Fruit fly (Drosophila melanogaster) whole organism, prepupa: ENCODE measurements around the gene CG31710.

Source experiments
- CG10669 ChIP-seq: fragments of 200-800 bp; sonication (Bioruptor generic); optimal IDR thresholded peaks from 3 replicates; lab custom pipeline; 2018; ENCODE audit warnings: missing biosample characterization, mild to moderate bottlenecking, missing genetic modification characterization, moderate library complexity
- CG11294 ChIP-seq: fragments of 200-800 bp; sonication (Bioruptor generic); IDR thresholded peaks from 2 replicates; pipeline ENCODE4 v1.3.6; 2022; ENCODE audit warnings: missing biosample characterization, missing genetic modification characterization
- CG11762 ChIP-seq: fragments of 200-800 bp; sonication (Bioruptor generic); optimal IDR thresholded peaks from 3 replicates; lab custom pipeline; 2016; ENCODE audit warnings: missing biosample characterization, missing genetic modification characterization; ENCODE audit not compliant: insufficient read depth
- CG15336 ChIP-seq: fragments of 200-800 bp; sonication (Bioruptor generic); IDR thresholded peaks from 2 replicates; pipeline ENCODE4 v1.3.6; 2022; ENCODE audit warnings: missing biosample characterization, missing genetic modification characterization
- CG16779 ChIP-seq: fragments of 200-800 bp; sonication (Bioruptor generic); optimal IDR thresholded peaks from 3 replicates; lab custom pipeline; 2017; ENCODE audit warnings: missing biosample characterization, mild to moderate bottlenecking, missing genetic modification characterization
- CG31627 ChIP-seq: fragments of 200-800 bp; sonication (Bioruptor generic); optimal IDR thresholded peaks from 3 replicates; lab custom pipeline; 2016; ENCODE audit warnings: missing biosample characterization, missing genetic modification characterization
- CG34406 ChIP-seq: fragments of 200-800 bp; sonication (Bioruptor generic); optimal IDR thresholded peaks from 3 replicates; lab custom pipeline; 2016; ENCODE audit warnings: missing biosample characterization, missing genetic modification characterization
- CG3919 ChIP-seq: fragments of 200-800 bp; sonication (Bioruptor generic); optimal IDR thresholded peaks from 3 replicates; lab custom pipeline; 2016; ENCODE audit warnings: missing biosample characterization, missing genetic modification characterization
- CG4318 ChIP-seq: fragments of 200-800 bp; sonication (Bioruptor generic); optimal IDR thresholded peaks from 3 replicates; lab custom pipeline; 2017; ENCODE audit warnings: missing biosample characterization, mild to moderate bottlenecking, missing genetic modification characterization
- CG6276 ChIP-seq: fragments of 200-800 bp; sonication (Bioruptor generic); optimal IDR thresholded peaks from 2 replicates; lab custom pipeline; 2017; ENCODE audit warnings: missing biosample characterization, mild to moderate bottlenecking, missing genetic modification characterization
- CG6792 ChIP-seq: fragments of 200-800 bp; sonication (Bioruptor generic); optimal IDR thresholded peaks from 3 replicates; lab custom pipeline; 2016; ENCODE audit warnings: missing biosample characterization, missing genetic modification characterization
- CG6808 ChIP-seq: fragments of 200-800 bp; sonication (Bioruptor generic); optimal IDR thresholded peaks from 3 replicates; lab custom pipeline; 2017; ENCODE audit warnings: missing biosample characterization, missing genetic modification characterization, mild to moderate bottlenecking, moderate library complexity, missing genetic modification reagents
- CG6854 ChIP-seq: fragments of 200-800 bp; sonication (Bioruptor generic); optimal IDR thresholded peaks from 2 replicates; lab custom pipeline; 2017; ENCODE audit warnings: missing biosample characterization, mild to moderate bottlenecking, missing genetic modification characterization
- CG7368 ChIP-seq: fragments of 200-800 bp; sonication (Bioruptor generic); optimal IDR thresholded peaks from 3 replicates; lab custom pipeline; 2016; ENCODE audit warnings: missing biosample characterization, missing genetic modification characterization
- CG8119 ChIP-seq: fragments of 200-800 bp; sonication (Bioruptor generic); IDR thresholded peaks from 3 replicates; pipeline ENCODE4 v1.3.6; 2022; ENCODE audit warnings: missing biosample characterization, missing genetic modification characterization
- CG8632 ChIP-seq: fragments of 200-800 bp; sonication (Bioruptor generic); optimal IDR thresholded peaks from 3 replicates; lab custom pipeline; 2016; ENCODE audit warnings: missing biosample characterization, missing genetic modification characterization
- CG9139 ChIP-seq: fragments of 200-800 bp; sonication (Bioruptor generic); optimal IDR thresholded peaks from 3 replicates; lab custom pipeline; 2017; ENCODE audit warnings: missing biosample characterization, mild to moderate bottlenecking, missing genetic modification characterization
- Eip75B ChIP-seq: fragments of 200-800 bp; sonication (Bioruptor generic); optimal IDR thresholded peaks from 3 replicates; lab custom pipeline; 2016; ENCODE audit warnings: missing biosample characterization, missing genetic modification characterization
- Eip78C ChIP-seq: fragments of 200-800 bp; sonication (Bioruptor generic); peaks from one replicate; lab custom pipeline; 2016; ENCODE audit warnings: missing biosample characterization, missing genetic modification characterization
- Eip93F ChIP-seq: fragments of 200-800 bp; sonication (Bioruptor generic); optimal IDR thresholded peaks from 2 replicates; lab custom pipeline; 2016; ENCODE audit warnings: missing biosample characterization, mild to moderate bottlenecking, missing genetic modification characterization
- Ets21C ChIP-seq: fragments of 200-800 bp; sonication (Bioruptor generic); optimal IDR thresholded peaks from 3 replicates; lab custom pipeline; 2016; ENCODE audit warnings: missing biosample characterization, missing genetic modification characterization
- Ets96B ChIP-seq: fragments of 200-800 bp; optimal IDR thresholded peaks from 2 replicates; lab custom pipeline; 2019; ENCODE audit warnings: missing biosample characterization, mild to moderate bottlenecking, missing genetic modification characterization, moderate library complexity
- Gug ChIP-seq: fragments of 200-800 bp; sonication (Bioruptor generic); IDR thresholded peaks from 2 replicates; pipeline ENCODE4 v1.3.6; 2022; ENCODE audit warnings: missing biosample characterization, missing genetic modification characterization
- Hr38 ChIP-seq: sonication (Bioruptor generic); optimal IDR thresholded peaks from 2 replicates; lab custom pipeline; 2016; ENCODE audit warnings: missing biosample characterization, missing genetic modification characterization
- Hr4 ChIP-seq: fragments of 200-800 bp; sonication (Bioruptor generic); optimal IDR thresholded peaks from 3 replicates; lab custom pipeline; 2016; ENCODE audit warnings: missing biosample characterization, missing genetic modification characterization
- Lpt ChIP-seq: fragments of 200-800 bp; sonication (Bioruptor generic); optimal IDR thresholded peaks from 3 replicates; lab custom pipeline; 2016; ENCODE audit warnings: missing biosample characterization, missing genetic modification characterization
- Met ChIP-seq: fragments of 200-800 bp; sonication (Bioruptor generic); optimal IDR thresholded peaks from 3 replicates; lab custom pipeline; 2016; ENCODE audit warnings: missing biosample characterization, missing genetic modification characterization
- OdsH ChIP-seq: fragments of 200-800 bp; sonication (Bioruptor generic); optimal IDR thresholded peaks from 3 replicates; lab custom pipeline; 2016; ENCODE audit warnings: missing biosample characterization, missing genetic modification characterization
- Sox102F ChIP-seq: fragments of 200-800 bp; sonication (Bioruptor generic); optimal IDR thresholded peaks from 2 replicates; lab custom pipeline; 2016; ENCODE audit warnings: missing biosample characterization, mild to moderate bottlenecking, missing genetic modification characterization
- Sox14 ChIP-seq: fragments of 200-800 bp; sonication (Bioruptor generic); optimal IDR thresholded peaks from 3 replicates; lab custom pipeline; 2016; ENCODE audit warnings: missing biosample characterization, missing genetic modification characterization
- achi ChIP-seq: fragments of 200-800 bp; sonication (Bioruptor generic); optimal IDR thresholded peaks from 3 replicates; lab custom pipeline; 2016; ENCODE audit warnings: missing biosample characterization, missing genetic modification characterization
- acj6 ChIP-seq: fragments of 200-800 bp; sonication (Bioruptor generic); optimal IDR thresholded peaks from 3 replicates; lab custom pipeline; 2016; ENCODE audit warnings: missing biosample characterization, missing genetic modification characterization
- cyc ChIP-seq: fragments of 200-800 bp; sonication (Bioruptor generic); optimal IDR thresholded peaks from 3 replicates; lab custom pipeline; 2016; ENCODE audit warnings: missing biosample characterization, missing genetic modification characterization
- dsx ChIP-seq: fragments of 200-800 bp; optimal IDR thresholded peaks from 3 replicates; lab custom pipeline; 2019; ENCODE audit warnings: missing biosample characterization, mild to moderate bottlenecking, missing genetic modification characterization, moderate library complexity; ENCODE audit not compliant: poor library complexity, severe bottlenecking
- eg ChIP-seq: fragments of 200-800 bp; sonication (Bioruptor generic); IDR thresholded peaks from 3 replicates; pipeline ENCODE4 v1.3.6; 2022; ENCODE audit warnings: missing biosample characterization, missing genetic modification characterization
- esn ChIP-seq: fragments of 200-800 bp; sonication (Bioruptor generic); optimal IDR thresholded peaks from 2 replicates; lab custom pipeline; 2016; ENCODE audit warnings: missing biosample characterization, mild to moderate bottlenecking, missing genetic modification characterization, moderate library complexity
- fd85E ChIP-seq: fragments of 200-800 bp; sonication (Bioruptor generic); optimal IDR thresholded peaks from 3 replicates; lab custom pipeline; 2016; ENCODE audit warnings: missing biosample characterization, missing genetic modification characterization
- net ChIP-seq: fragments of 200-800 bp; sonication (Bioruptor generic); optimal IDR thresholded peaks from 3 replicates; lab custom pipeline; 2016; ENCODE audit warnings: missing biosample characterization, missing genetic modification characterization
- pdm3 ChIP-seq: fragments of 200-800 bp; sonication (Bioruptor generic); optimal IDR thresholded peaks from 3 replicates; lab custom pipeline; 2016; ENCODE audit warnings: missing biosample characterization, missing genetic modification characterization
- salr ChIP-seq, 2 experiments: fragments of 200-800 bp; sonication (Bioruptor generic); optimal IDR thresholded peaks; 3 replicates each; lab custom pipeline; 2016 to 2018; ENCODE audit warnings: missing biosample characterization in 2 of 2, missing genetic modification characterization in 2 of 2, mild to moderate bottlenecking in 1 of 2
- spab ChIP-seq: fragments of 200-800 bp; sonication (Bioruptor generic); optimal IDR thresholded peaks from 2 replicates; lab custom pipeline; 2017; ENCODE audit warnings: missing biosample characterization, mild to moderate bottlenecking, missing genetic modification characterization, missing genetic modification reagents
- ss ChIP-seq, 2 experiments: fragments of 200-800 bp; sonication (Bioruptor generic); optimal IDR thresholded peaks; 2 replicates in 1 of 2; 3 replicates in 1 of 2; lab custom pipeline; 2017 to 2018; ENCODE audit warnings: mild to moderate bottlenecking in 2 of 2, missing biosample characterization in 2 of 2, missing genetic modification characterization in 2 of 2, moderate library complexity in 1 of 2
- svp ChIP-seq: fragments of 200-800 bp; sonication (Bioruptor generic); peaks from one replicate; lab custom pipeline; 2016; ENCODE audit warnings: missing biosample characterization, missing genetic modification characterization
- topi ChIP-seq: fragments of 200-800 bp; sonication (Bioruptor generic); optimal IDR thresholded peaks from 3 replicates; lab custom pipeline; 2016; ENCODE audit warnings: missing biosample characterization, missing genetic modification characterization

The CG31710 gene

DNA sequence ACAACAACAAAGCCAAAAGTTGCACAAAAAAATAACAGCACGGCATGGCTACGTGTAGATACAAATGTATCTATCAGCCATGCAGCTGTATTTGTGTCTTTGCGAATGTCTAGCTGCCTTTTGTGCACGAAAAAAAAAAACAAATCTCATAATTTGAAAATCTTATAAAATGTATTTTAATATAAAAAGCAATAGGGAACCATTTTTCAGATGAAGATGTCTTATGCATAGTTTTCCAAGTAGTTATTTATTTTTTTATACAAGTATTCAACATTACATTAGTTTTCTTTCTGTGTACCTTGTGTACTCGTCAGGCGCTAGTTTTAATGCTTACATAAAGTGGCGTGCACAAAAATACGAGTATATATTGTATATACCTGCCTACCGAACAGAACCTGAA lies 36.4 kb downstream of the CG31710 start (continued):
- no peak for TF ChIP-seq ss (GFP tag; optimal IDR thresholded peaks at IDR 0.05; lab: Kevin White, UChicago)
- TF ChIP-seq Sox102F = no peak
- peak; percentile 80; the same call in 2 of the 3 replicates for TF ChIP-seq CG8119 (GFP tag; lab: Robert Waterston, UW)
- no peak for TF ChIP-seq Met (GFP tag; lab: Kevin White, UChicago)
- no peak for TF ChIP-seq CG9139 (GFP tag; lab: Kevin White, UChicago)
- TF ChIP-seq Hr4 = peak; percentile 54
- TF ChIP-seq OdsH (GFP tag; lab: Kevin White, UChicago) = peak; percentile 44
- peak; percentile 29 for TF ChIP-seq Lpt
- no peak for TF ChIP-seq Ets96B (tag; lab: Kevin White, UChicago)
- no peak for TF ChIP-seq CG10669 (GFP tag; lab: Kevin White, UChicago)
- no peak for TF ChIP-seq svp
- no peak for TF ChIP-seq dsx (GFP tag; lab: Kevin White, UChicago)
- TF ChIP-seq achi (GFP tag; lab: Kevin White, UChicago) = peak; percentile 21
- no peak for TF ChIP-seq esn
- TF ChIP-seq CG15336 (GFP tag; lab: Robert Waterston, UW) = peak; percentile 88
- TF ChIP-seq CG8632 (GFP tag; lab: Kevin White, UChicago) = no peak
- TF ChIP-seq CG6792 (GFP tag; lab: Kevin White, UChicago) = no peak
- TF ChIP-seq Sox14 (GFP tag; lab: Kevin White, UChicago) = no peak
- TF ChIP-seq CG16779 (tag; lab: Kevin White, UChicago) = no peak
- peak; percentile 11 for TF ChIP-seq net
- TF ChIP-seq Gug = peak; percentile 88
- TF ChIP-seq topi (GFP tag; lab: Kevin White, UChicago) = no peak
- no peak for TF ChIP-seq Ets21C
- no peak for TF ChIP-seq CG4318 (GFP tag; lab: Kevin White, UChicago)
- no peak for TF ChIP-seq Eip93F (GFP tag; lab: Kevin White, UChicago)
- no peak for TF ChIP-seq acj6

DNA sequence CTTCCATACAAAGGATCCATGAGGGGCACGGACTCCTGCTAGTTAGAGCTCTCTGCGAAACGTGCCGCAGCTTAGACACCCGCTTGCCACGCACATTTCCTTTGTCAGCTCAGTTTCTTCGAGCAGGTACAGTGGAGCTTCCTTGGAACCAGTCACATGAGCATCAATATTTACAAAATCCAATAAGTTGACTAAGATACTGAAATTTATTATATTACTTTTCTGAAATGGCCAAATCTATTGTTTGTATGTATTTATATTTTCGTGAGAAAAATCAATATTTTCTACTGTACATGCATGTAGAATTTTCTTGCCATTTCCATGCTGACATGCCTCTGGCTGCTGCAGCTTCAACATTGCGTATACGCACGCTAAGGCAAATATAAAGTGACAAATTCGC lies 42.8 kb downstream of the CG31710 start:
- 0 out of 3 replicates have a peak, but pooled peaks have one; percentile 7 for TF ChIP-seq eg (GFP tag; lab: Robert Waterston, UW)
- TF ChIP-seq salr (GFP tag; optimal IDR thresholded peaks at IDR 0.05; lab: Kevin White, UChicago) = no peak
- peak; percentile 26 for TF ChIP-seq Eip78C (GFP tag; lab: Kevin White, UChicago)

DNA sequence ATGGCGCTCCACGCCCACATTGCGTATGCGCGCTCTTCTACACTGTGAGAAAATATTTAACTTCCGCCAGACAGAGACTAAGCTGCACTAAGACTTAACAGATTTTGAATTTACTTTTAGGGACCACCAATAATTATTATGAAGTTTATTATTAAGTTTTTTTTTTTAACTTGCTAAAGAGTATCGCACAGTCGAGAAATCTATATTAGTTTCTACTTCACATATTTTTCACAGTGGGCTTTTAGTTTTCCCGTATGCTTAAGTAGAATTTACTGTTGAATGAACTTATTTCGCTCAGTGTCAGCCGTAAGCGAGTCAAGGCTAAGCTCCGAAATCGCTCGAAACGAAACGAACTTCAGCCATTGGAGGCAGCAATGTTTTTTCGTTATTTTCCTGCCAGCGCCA lies 45.2 kb downstream of the CG31710 start:
- TF ChIP-seq Gug (no peak), CG6792 (GFP tag; lab: Kevin White, UChicago) (no peak), Lpt (no peak), Hr38 (no peak), fd85E (GFP tag; lab: Kevin White, UChicago) (no peak), CG3919 (peak; percentile 15), pdm3 (GFP tag; lab: Kevin White, UChicago) (peak; percentile 21), CG8632 (GFP tag; lab: Kevin White, UChicago) (peak; percentile 26), CG6808 (GFP tag; lab: Kevin White, UChicago) (peak; percentile 29), CG8119 (GFP tag; lab: Robert Waterston, UW) (peak; percentile 52; the same call in 1 of the 3 replicates), CG7368 (GFP tag; lab: Kevin White, UChicago) (no peak), acj6 (no peak), CG11294 (no peak; the same call in 1 of the 2 replicates), CG10669 (GFP tag; lab: Kevin White, UChicago) (peak; percentile 44), Eip78C (GFP tag; lab: Kevin White, UChicago) (peak; percentile 19), spab (peak; percentile 49), CG6276 (GFP tag; lab: Kevin White, UChicago) (no peak), Ets21C (no peak), net (no peak), Met (GFP tag; lab: Kevin White, UChicago) (peak; percentile 51), CG6854 (GFP tag; lab: Kevin White, UChicago) (no peak), Eip75B (GFP tag; lab: Kevin White, UChicago) (peak; percentile 56), CG11762 (GFP tag; lab: Kevin White, UChicago) (no peak), CG4318 (GFP tag; lab: Kevin White, UChicago) (peak; percentile 6), ss (GFP tag; optimal IDR thresholded peaks at IDR 0.05; lab: Kevin White, UChicago) (no peak), dsx (GFP tag; lab: Kevin White, UChicago) (no peak), CG15336 (GFP tag; lab: Robert Waterston, UW) (peak; percentile 49; the same call in 1 of the 2 replicates), salr (GFP tag; optimal IDR thresholded peaks at IDR 0.05; lab: Kevin White, UChicago) (no peak), OdsH (GFP tag; lab: Kevin White, UChicago) (no peak), CG31627 (GFP tag; lab: Kevin White, UChicago) (peak; percentile 4), topi (GFP tag; lab: Kevin White, UChicago) (no peak), Ets96B (tag; lab: Kevin White, UChicago) (peak; percentile 39), eg (GFP tag; lab: Robert Waterston, UW) (peak; percentile 52; the same call in 2 of the 3 replicates), Hr4 (peak; percentile 44), Sox102F (peak; percentile 49), cyc (GFP tag; lab: Kevin White, UChicago) (no peak), CG34406 (GFP tag; lab: Kevin White, UChicago) (peak; percentile 45)
